Worm (Caenorhabditis elegans) whole organism, dauer: Measurements from ENCODE around the gene F26A1.19.

ENCODE experiments used
- unc-62 ChIP-seq: sonication (generic microtip); optimal IDR thresholded peaks from 2 replicates; lab custom pipeline; 2017; ENCODE audit warnings: missing biosample characterization, missing genetic modification reagents, missing genetic modification characterization

Gene F26A1.19

DNA sequence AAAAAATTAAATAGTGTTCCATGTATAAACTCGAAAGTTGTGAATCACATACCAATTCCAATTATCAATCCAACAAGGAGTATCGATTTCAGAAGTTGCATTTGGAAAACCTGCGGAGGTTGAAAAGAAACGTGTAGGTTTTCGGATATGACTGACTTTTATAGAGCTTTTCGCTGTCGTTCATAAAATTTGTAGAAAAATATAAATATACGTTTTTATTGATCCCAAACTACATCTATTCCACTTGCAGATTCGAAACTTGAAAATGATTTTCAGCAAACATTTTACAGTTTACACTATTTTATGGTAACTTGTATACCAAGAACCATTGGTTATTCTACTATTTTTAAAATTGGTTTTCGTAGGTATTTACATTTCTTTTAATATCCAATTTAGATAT, 4.6 kb downstream of the F26A1.19 start, which contains the start of gene clec-156:
Gene clec-156 (minus strand): TSS at position 101 of the 400 bp plus-strand sequence.
- no peak for TF ChIP-seq unc-62 (GFP tag; lab: Kevin White, UChicago)

DNA sequence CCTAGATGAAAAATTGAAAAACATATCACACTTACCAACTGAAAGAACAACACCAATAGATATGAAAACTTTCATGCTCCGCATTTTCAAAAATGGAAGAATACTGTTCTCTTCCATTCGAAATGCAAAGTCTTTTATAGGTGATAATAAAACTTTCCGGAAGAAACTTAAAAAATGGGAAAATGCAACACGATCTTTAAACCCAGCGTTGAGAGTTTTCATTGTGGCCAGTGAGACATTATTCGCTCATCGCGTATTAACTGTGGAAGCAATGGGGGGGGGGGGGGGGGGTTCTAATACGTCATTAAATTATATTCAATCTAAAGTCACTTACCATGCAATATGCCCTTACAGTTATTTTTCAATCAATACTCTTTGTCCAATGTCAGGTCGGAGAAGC, 6.8 kb downstream of the F26A1.19 start, which contains the start of the genes clec-157 and fkh-5:
Gene clec-157 (minus strand): TSS at position 101 of the 400 bp plus-strand sequence.
Gene fkh-5 (plus strand): TSS at position 336 of the 400 bp plus-strand sequence.
- no peak for TF ChIP-seq unc-62 (GFP tag; lab: Kevin White, UChicago)

DNA sequence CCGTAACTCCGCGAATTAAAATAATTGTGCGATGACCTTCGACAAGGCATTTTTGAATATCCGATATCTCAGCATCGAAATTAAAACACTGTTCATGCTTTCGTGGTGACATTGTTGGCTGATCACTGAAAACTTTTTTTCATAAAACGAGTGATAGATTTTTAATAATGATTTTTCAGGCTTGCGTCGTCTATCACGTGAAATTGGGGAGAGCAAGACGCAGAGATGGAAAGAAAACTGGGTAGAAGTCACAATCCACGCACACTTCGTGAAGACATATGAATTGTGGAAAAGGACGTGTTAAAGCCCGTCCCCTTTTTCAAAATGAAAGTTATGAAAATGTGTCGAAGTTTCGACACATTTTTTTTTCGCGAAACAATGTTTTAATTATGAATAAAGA, 12.2 kb downstream of the F26A1.19 start, which contains the start of gene nonu-1:
Gene nonu-1 (minus strand): TSS at position 169 of the 400 bp plus-strand sequence.
- TF ChIP-seq unc-62 (GFP tag; lab: Kevin White, UChicago) = no peak

DNA sequence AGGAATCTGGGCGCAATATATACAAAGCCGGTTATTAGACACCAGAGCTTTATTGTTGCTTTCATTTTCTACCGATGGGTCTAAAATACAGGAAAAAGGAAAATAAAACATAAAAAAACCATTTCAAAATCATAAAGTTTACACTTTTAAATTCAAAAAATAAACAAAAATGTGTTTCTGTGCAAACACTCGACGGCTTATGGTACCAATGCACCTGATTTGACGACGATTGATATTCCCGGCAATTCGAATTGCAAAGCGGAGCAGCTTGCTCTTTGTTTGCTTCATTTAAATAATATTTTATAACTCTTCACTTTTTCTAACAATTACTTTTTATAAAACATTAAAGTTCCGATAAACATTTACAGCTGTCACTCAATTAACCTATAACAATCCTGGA, 12.6 kb downstream of the F26A1.19 start, which contains the start of gene F26A1.1:
Gene F26A1.1 (plus strand): TSS at position 369 of the 400 bp plus-strand sequence.
- no peak for TF ChIP-seq unc-62 (GFP tag; lab: Kevin White, UChicago)

DNA sequence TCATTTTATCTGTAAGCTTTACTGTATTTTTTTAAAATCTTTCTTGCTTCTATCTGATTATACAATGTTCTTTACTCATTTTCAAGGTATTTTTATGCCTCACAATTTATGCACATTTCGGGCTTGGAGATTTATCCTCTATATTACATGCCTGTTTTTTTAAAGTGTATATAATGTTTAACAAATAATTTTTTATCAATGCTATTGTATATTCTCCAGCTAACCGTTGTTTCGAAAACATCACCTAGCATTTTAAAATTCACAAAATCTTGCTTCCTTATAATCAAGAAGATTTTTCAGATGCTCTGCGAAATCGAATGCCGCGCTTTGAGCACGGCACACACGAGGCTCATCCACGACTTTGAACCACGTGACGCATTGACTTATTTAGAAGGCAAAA, 14.5 kb downstream of the F26A1.19 start, which contains the start of gene ced-4:
Gene ced-4 (plus strand): TSS at position 301 of the 400 bp plus-strand sequence.
- no peak for TF ChIP-seq unc-62 (GFP tag; lab: Kevin White, UChicago)

DNA sequence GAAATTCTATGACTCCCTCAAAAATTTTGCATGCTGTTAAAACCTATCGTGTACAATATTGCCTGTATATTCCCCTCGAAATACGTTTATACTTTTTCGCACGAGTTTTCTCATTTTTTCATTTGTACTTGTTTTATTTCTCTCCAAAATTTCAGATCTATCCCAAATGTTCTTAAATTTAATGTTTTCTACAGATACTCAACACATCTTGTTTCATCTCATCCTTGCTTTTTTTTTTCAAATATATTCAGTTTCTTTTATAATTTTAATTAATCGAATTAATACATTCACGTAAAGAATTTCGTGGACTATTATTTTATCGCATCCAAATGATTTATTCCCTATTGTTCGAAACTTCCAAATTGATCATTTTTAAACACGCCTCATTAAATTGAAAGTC, 17.4 kb downstream of the F26A1.19 start, which contains the start of gene C35D10.8:
Gene C35D10.8 (plus strand): TSS at position 301 of the 400 bp plus-strand sequence.
- no peak for TF ChIP-seq unc-62 (GFP tag; lab: Kevin White, UChicago)

ce11 chrIII:4856109-4856508, 18.6 kb downstream of the F26A1.19 start, which contains the start of gene C35D10.7:
Gene C35D10.7, plus strand, starts transcription at chrIII:4856193.
- no peak for TF ChIP-seq unc-62 (GFP tag; lab: Kevin White, UChicago)

DNA sequence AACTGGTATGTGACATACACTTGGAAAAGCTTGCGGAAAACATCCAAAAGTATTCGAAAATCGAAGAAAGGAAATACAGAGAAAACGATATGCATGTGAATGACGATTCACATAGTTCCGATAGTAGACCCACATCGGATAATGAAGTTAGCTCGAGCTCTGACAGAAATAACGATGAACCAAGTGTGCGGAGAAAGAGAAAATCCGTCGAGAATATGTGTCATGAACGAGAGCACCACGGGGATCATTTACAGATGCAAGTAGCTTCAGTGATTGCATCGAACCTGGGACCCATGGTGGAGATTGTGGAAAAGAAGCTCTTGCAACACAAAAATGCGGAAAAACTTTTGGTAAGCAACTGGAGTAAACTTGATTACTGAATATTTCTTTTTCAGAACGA, 19.5 kb downstream of the F26A1.19 start:
- TF ChIP-seq unc-62 (GFP tag; lab: Kevin White, UChicago) = no peak

DNA sequence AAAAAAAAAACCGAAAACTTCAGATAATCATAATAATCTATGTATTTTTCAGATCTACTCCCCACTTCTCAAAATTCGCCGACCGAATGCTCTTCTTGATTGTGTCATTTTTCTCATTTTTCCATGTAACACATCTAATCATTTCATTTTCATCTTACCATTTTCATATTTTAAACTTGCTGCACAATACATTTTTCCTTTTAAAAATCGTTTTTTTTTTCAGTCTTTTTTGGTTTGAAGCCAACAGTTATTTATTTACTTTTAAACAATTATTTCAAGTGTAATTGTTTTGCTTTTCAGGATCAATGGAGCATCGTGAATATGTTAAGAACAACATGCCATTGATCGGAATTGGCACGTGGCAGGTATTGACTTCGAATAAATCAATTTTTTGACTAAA, 21.5 kb downstream of the F26A1.19 start, which contains the start of gene C35D10.6:
Gene C35D10.6 (plus strand): TSS at position 301 of the 400 bp plus-strand sequence.
- TF ChIP-seq unc-62 (GFP tag; lab: Kevin White, UChicago) = no peak

DNA sequence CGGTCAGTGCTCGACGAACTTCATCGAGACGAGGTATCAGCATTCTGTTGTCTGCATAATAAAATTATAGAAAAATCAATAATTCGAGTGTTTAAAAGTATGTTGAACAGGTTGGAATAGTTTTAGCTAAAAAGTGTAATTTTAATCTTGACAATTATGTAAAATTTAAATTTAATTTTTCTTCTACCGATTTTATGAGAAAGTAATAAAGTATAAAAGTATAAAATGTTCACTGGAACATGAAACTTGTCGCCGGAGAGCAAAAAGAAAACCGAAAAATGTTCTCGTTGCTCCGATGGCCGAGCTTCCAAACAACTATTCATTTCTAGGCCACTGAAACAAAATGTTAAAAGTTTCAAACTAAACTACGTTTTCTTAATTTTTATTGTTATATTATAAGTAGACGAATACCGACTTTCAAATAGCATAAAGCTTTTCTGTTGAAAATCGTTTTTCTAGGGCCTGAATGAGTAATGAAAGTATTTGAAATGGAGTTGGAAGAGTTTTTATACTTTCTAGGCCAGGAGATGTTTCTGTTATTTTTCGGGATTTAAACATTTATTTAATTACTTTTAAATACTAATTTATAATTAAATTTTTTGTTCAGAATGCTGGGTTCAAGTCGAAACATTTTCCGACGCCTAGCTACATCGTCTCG, 24.3 kb downstream of the F26A1.19 start, which contains the start of the genes C35D10.10 and C35D10.5:
Gene C35D10.10 (minus strand): TSS at position 51 of the 658 bp plus-strand sequence.
Gene C35D10.5 (plus strand): TSS at position 608 of the 658 bp plus-strand sequence.
- no peak for TF ChIP-seq unc-62 (GFP tag; lab: Kevin White, UChicago)

DNA sequence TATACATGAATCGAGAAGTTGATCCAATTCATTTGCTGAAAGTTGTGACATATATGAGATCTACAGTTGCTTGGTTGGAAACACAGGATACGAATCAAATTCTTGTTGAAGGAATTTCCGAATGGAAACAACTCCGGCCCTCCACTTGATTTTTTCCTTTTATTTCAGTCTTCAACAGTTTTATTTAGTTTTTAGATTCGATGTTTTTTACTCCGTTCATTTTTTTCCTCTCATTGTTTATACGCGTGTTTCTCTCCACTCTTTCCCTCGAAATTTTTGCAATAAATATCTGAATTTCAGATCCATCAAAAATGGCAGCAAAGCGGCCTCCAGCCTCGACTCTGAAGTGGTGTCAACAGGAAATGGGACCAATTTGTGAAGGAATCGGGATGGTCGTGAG, 25.6 kb downstream of the F26A1.19 start, which contains the start of gene coq-8:
Gene coq-8 (plus strand): TSS at position 301 of the 400 bp plus-strand sequence.
- no peak for TF ChIP-seq unc-62 (GFP tag; lab: Kevin White, UChicago)

ce11 chrIII:4866762-4867161, 29.2 kb downstream of the F26A1.19 start, which contains the start of gene C35D10.17:
Gene C35D10.17, plus strand, starts transcription at chrIII:4867062.
- no peak for TF ChIP-seq unc-62 (GFP tag; lab: Kevin White, UChicago)

- no peak for TF ChIP-seq unc-62 (GFP tag; lab: Kevin White, UChicago)
Measured at ce11 chrIII:4868643-4869042, 31.1 kb downstream of the F26A1.19 start, which contains the start of the genes msd-4 and C35D10.3. Gene msd-4, minus strand, starts transcription at chrIII:4868743. Gene C35D10.3, plus strand, starts transcription at chrIII:4868921.

- no peak for TF ChIP-seq unc-62 (GFP tag; lab: Kevin White, UChicago)
Measured at ce11 chrIII:4870478-4870877, 32.9 kb downstream of the F26A1.19 start, which contains the start of gene gipc-1. Gene gipc-1, plus strand, starts transcription at chrIII:4870778.

ce11 chrIII:4873395-4873794, 35.9 kb downstream of the F26A1.19 start:
- no peak for TF ChIP-seq unc-62 (GFP tag; lab: Kevin White, UChicago)

ce11 chrIII:4874671-4875070, 37.1 kb downstream of the F26A1.19 start, which contains the start of gene C35D10.12:
Gene C35D10.12, minus strand, starts transcription at chrIII:4874771.
- no peak for TF ChIP-seq unc-62 (GFP tag; lab: Kevin White, UChicago)
